Worm (Caenorhabditis elegans) whole organism, L4 larva: ENCODE data around the gene W07A12.8.
A peak's percentile ranks its signal among the peaks of the same experiment; 100 is the strongest.

Source experiments
- F10B5.3 ChIP-seq: sonication (generic microtip); optimal IDR thresholded peaks from 2 replicates; lab custom pipeline; 2016; ENCODE audit warnings: mild to moderate bottlenecking, missing genetic modification characterization, missing compliant biosample characterization
- T20F7.1 ChIP-seq: fragments of 200-800 bp; sonication (Bioruptor generic); optimal IDR thresholded peaks from 2 replicates; lab custom pipeline; 2018; ENCODE audit warnings: mild to moderate bottlenecking, missing genetic modification characterization, missing compliant biosample characterization
- ZK546.5 ChIP-seq, 2 experiments: sonication (generic microtip); optimal IDR thresholded peaks; 2 replicates each; lab custom pipeline; 2017; ENCODE audit warnings: missing biosample characterization in 2 of 2, missing genetic modification characterization in 2 of 2
- aha-1 ChIP-seq: fragments of 150-350 bp; peaks from one replicate; lab custom pipeline; 2014; ENCODE audit warnings: missing biosample characterization, missing genetic modification characterization
- attf-4 ChIP-seq: sonication (generic microtip); optimal IDR thresholded peaks from 3 replicates; lab custom pipeline; 2017; ENCODE audit warnings: missing biosample characterization, missing genetic modification characterization
- ces-1 ChIP-seq: fragments of 150-350 bp; sonication (generic microtip); optimal IDR thresholded peaks from 4 replicates; lab custom pipeline; 2014; ENCODE audit warnings: missing biosample characterization, missing genetic modification reagents, missing genetic modification characterization
- daf-16 ChIP-seq, 3 experiments: sonication (generic microtip); optimal IDR thresholded peaks; 2 replicates each; lab custom pipeline; 2016 to 2017; ENCODE audit warnings: missing genetic modification characterization in 3 of 3, missing genetic modification reagents in 3 of 3, mild to moderate bottlenecking in 2 of 3, missing compliant biosample characterization in 2 of 3, missing biosample characterization in 1 of 3, moderate library complexity in 1 of 3
- daf-8 ChIP-seq: fragments of 200-800 bp; sonication (Bioruptor generic); IDR thresholded peaks from 2 replicates; pipeline ENCODE4 v1.3.6; 2022; ENCODE audit warnings: missing genetic modification characterization, missing compliant biosample characterization
- dve-1 ChIP-seq: sonication (generic microtip); optimal IDR thresholded peaks from 2 replicates; lab custom pipeline; 2017; ENCODE audit warnings: antibody characterized with exemption, mild to moderate bottlenecking, missing genetic modification characterization, missing compliant biosample characterization; ENCODE audit not compliant: insufficient read depth
- egl-27 ChIP-seq: sonication (generic microtip); optimal IDR thresholded peaks from 3 replicates; lab custom pipeline; 2017; ENCODE audit warnings: missing biosample characterization, missing genetic modification reagents, missing genetic modification characterization
- egl-43 ChIP-seq: fragments of 200-800 bp; sonication (Bioruptor generic); IDR thresholded peaks from 2 replicates; pipeline ENCODE4 v1.3.6; 2022; ENCODE audit warnings: missing genetic modification reagents, missing genetic modification characterization, missing compliant biosample characterization
- fkh-10 ChIP-seq: fragments of 150-350 bp; optimal IDR thresholded peaks from 2 replicates; lab custom pipeline; 2014; ENCODE audit warnings: missing biosample characterization, missing genetic modification reagents, missing genetic modification characterization
- gei-8 ChIP-seq: fragments of 200-800 bp; sonication (Bioruptor generic); optimal IDR thresholded peaks from 2 replicates; lab custom pipeline; 2018; ENCODE audit warnings: mild to moderate bottlenecking, missing genetic modification characterization, missing compliant biosample characterization
- hlh-11 ChIP-seq: fragments of 200-800 bp; sonication (Bioruptor generic); optimal IDR thresholded peaks from 2 replicates; lab custom pipeline; 2018; ENCODE audit warnings: mild to moderate bottlenecking, missing genetic modification characterization, missing compliant biosample characterization
- hlh-30 ChIP-seq: sonication (generic microtip); optimal IDR thresholded peaks from 2 replicates; lab custom pipeline; 2017; ENCODE audit warnings: antibody characterized with exemption, mild to moderate bottlenecking, missing genetic modification characterization, missing compliant biosample characterization; ENCODE audit not compliant: insufficient read depth
- hmg-1.1 ChIP-seq: fragments of 200-800 bp; sonication (Bioruptor generic); IDR thresholded peaks from 2 replicates; pipeline ENCODE4 v1.3.6; 2022; ENCODE audit warnings: missing genetic modification reagents, missing genetic modification characterization, missing compliant biosample characterization
- lin-15B ChIP-seq: fragments of 150-350 bp; sonication (generic microtip); optimal IDR thresholded peaks from 3 replicates; lab custom pipeline; 2014; ENCODE audit warnings: missing biosample characterization, missing genetic modification characterization
- lir-3 ChIP-seq: sonication (generic microtip); optimal IDR thresholded peaks from 2 replicates; lab custom pipeline; 2016; ENCODE audit warnings: mild to moderate bottlenecking, missing genetic modification characterization, missing compliant biosample characterization
- lsy-2 ChIP-seq, 2 experiments: fragments of 150-350 bp in 1 of 2; sonication (generic microtip) in 1 of 2; optimal IDR thresholded peaks; 2 replicates each; lab custom pipeline; 2014 to 2017; ENCODE audit warnings: missing biosample characterization in 2 of 2, missing genetic modification characterization in 2 of 2
- mdl-1 ChIP-seq, 2 experiments: fragments of 150-350 bp in 1 of 2; sonication (generic microtip) in 1 of 2; optimal IDR thresholded peaks; 2 replicates each; lab custom pipeline; 2014 to 2017; ENCODE audit warnings: missing biosample characterization in 2 of 2, missing genetic modification characterization in 2 of 2
- mep-1 ChIP-seq: fragments of 150-350 bp; sonication (generic microtip); optimal IDR thresholded peaks from 3 replicates; lab custom pipeline; 2014; ENCODE audit warnings: missing biosample characterization, missing genetic modification characterization
- mes-2 ChIP-seq: sonication (generic microtip); optimal IDR thresholded peaks from 2 replicates; lab custom pipeline; 2016; ENCODE audit warnings: missing genotype, mild to moderate bottlenecking, missing genetic modification characterization, missing compliant biosample characterization; ENCODE audit not compliant: poor library complexity, severe bottlenecking
- mxl-2 ChIP-seq: fragments of 200-800 bp; sonication (Bioruptor generic); conservative IDR thresholded peaks from 2 replicates; pipeline ENCODE4 v1.3.6; 2022; ENCODE audit warnings: missing genetic modification reagents, missing genetic modification characterization, missing compliant biosample characterization
- mxl-3 ChIP-seq: fragments of 200-800 bp; sonication (Bioruptor generic); optimal IDR thresholded peaks from 2 replicates; lab custom pipeline; 2018; ENCODE audit warnings: mild to moderate bottlenecking, missing genetic modification characterization, missing compliant biosample characterization
- nhr-111 ChIP-seq: fragments of 200-800 bp; sonication (Bioruptor generic); optimal IDR thresholded peaks from 2 replicates; lab custom pipeline; 2018; ENCODE audit warnings: mild to moderate bottlenecking, missing genetic modification characterization, missing compliant biosample characterization
- nhr-237 ChIP-seq: sonication (generic microtip); optimal IDR thresholded peaks from 2 replicates; lab custom pipeline; 2017; ENCODE audit warnings: missing biosample characterization, missing genetic modification characterization
- nhr-28 ChIP-seq: fragments of 150-350 bp; optimal IDR thresholded peaks from 2 replicates; lab custom pipeline; 2014; ENCODE audit warnings: missing biosample characterization, missing genetic modification characterization
- nhr-41 ChIP-seq: fragments of 200-800 bp; sonication (Bioruptor generic); IDR thresholded peaks from 2 replicates; pipeline ENCODE4 v1.3.6; 2022; ENCODE audit warnings: missing genetic modification reagents, missing genetic modification characterization, missing compliant biosample characterization
- nhr-42 ChIP-seq: fragments of 200-800 bp; sonication (Bioruptor generic); IDR thresholded peaks from 2 replicates; pipeline ENCODE4 v1.3.6; 2022; ENCODE audit warnings: missing genetic modification characterization, missing compliant biosample characterization
- nhr-48 ChIP-seq: sonication (generic microtip); optimal IDR thresholded peaks from 2 replicates; lab custom pipeline; 2016; ENCODE audit warnings: mild to moderate bottlenecking, missing genetic modification characterization, missing compliant biosample characterization
- nhr-6 ChIP-seq: fragments of 150-350 bp; optimal IDR thresholded peaks from 2 replicates; lab custom pipeline; 2014; ENCODE audit warnings: missing biosample characterization, missing genetic modification characterization
- nhr-76 ChIP-seq: fragments of 150-350 bp; optimal IDR thresholded peaks from 2 replicates; lab custom pipeline; 2014; ENCODE audit warnings: missing biosample characterization, missing genetic modification characterization
- nhr-77 ChIP-seq: fragments of 150-350 bp; optimal IDR thresholded peaks from 2 replicates; lab custom pipeline; 2014; ENCODE audit warnings: missing biosample characterization, missing genetic modification characterization
- pha-4 ChIP-seq, 2 experiments: fragments of 150-350 bp in 1 of 2; fragments of 200-800 bp in 1 of 2; sonication (Bioruptor generic) in 1 of 2; IDR thresholded peaks in 1 of 2; optimal IDR thresholded peaks in 1 of 2; 2 replicates each; pipeline versions ENCODE4 v1.3.6 to Lab custom; 2014 to 2022; ENCODE audit warnings: missing genetic modification characterization in 2 of 2, missing genetic modification reagents in 2 of 2, missing biosample characterization in 1 of 2, missing compliant biosample characterization in 1 of 2
- rbr-2 ChIP-seq: sonication (generic microtip); optimal IDR thresholded peaks from 2 replicates; lab custom pipeline; 2016; ENCODE audit warnings: missing genotype, missing genetic modification characterization, missing compliant biosample characterization
- saeg-2 ChIP-seq: fragments of 200-800 bp; sonication (Bioruptor generic); IDR thresholded peaks from 2 replicates; pipeline ENCODE4 v1.3.6; 2022; ENCODE audit warnings: missing genetic modification reagents, missing genetic modification characterization, missing compliant biosample characterization
- snpc-1.2 ChIP-seq: fragments of 200-800 bp; sonication (Bioruptor generic); IDR thresholded peaks from 2 replicates; pipeline ENCODE4 v1.3.6; 2022; ENCODE audit warnings: missing genetic modification reagents, missing genetic modification characterization, missing compliant biosample characterization
- snpc-4 ChIP-seq: fragments of 150-350 bp; optimal IDR thresholded peaks from 2 replicates; lab custom pipeline; 2014; ENCODE audit warnings: missing biosample characterization, missing genetic modification characterization
- spr-1 ChIP-seq: sonication (generic microtip); optimal IDR thresholded peaks from 2 replicates; lab custom pipeline; 2016; ENCODE audit warnings: mild to moderate bottlenecking, missing genetic modification characterization, missing compliant biosample characterization
- tag-97 ChIP-seq: fragments of 200-800 bp; sonication (Bioruptor generic); IDR thresholded peaks from 2 replicates; pipeline ENCODE4 v1.3.6; 2022; ENCODE audit warnings: missing genetic modification characterization, missing compliant biosample characterization
- tra-1 ChIP-seq: fragments of 200-800 bp; sonication (Bioruptor generic); IDR thresholded peaks from 2 replicates; pipeline ENCODE4 v1.3.6; 2022; ENCODE audit warnings: missing genetic modification reagents, missing genetic modification characterization, missing compliant biosample characterization
- unc-62 ChIP-seq, 3 experiments: fragments of 150-350 bp in 1 of 3; sonication (generic microtip); optimal IDR thresholded peaks in 2 of 3; peaks in 1 of 3; 1 replicate in 1 of 3; 2 replicates in 2 of 3; lab custom pipeline; 2014 to 2017; ENCODE audit warnings: missing biosample characterization in 3 of 3, missing genetic modification characterization in 3 of 3, missing genetic modification reagents in 3 of 3, missing genotype in 1 of 3
- zfp-2 ChIP-seq: sonication (generic microtip); optimal IDR thresholded peaks from 2 replicates; lab custom pipeline; 2016; ENCODE audit warnings: mild to moderate bottlenecking, missing genetic modification characterization, missing compliant biosample characterization
- zfp-3 ChIP-seq: fragments of 200-800 bp; sonication (Bioruptor generic); conservative IDR thresholded peaks from 2 replicates; pipeline ENCODE4 v1.3.6; 2022; ENCODE audit warnings: missing genetic modification reagents, missing genetic modification characterization, missing compliant biosample characterization
- zip-11 ChIP-seq: fragments of 200-800 bp; sonication (Bioruptor generic); IDR thresholded peaks from 2 replicates; pipeline ENCODE4 v1.3.6; 2022; ENCODE audit warnings: missing genetic modification characterization, missing compliant biosample characterization
- zip-2 ChIP-seq: fragments of 150-350 bp; optimal IDR thresholded peaks from 2 replicates; lab custom pipeline; 2014; ENCODE audit warnings: missing biosample characterization, missing genetic modification characterization

The W07A12.8 gene

DNA sequence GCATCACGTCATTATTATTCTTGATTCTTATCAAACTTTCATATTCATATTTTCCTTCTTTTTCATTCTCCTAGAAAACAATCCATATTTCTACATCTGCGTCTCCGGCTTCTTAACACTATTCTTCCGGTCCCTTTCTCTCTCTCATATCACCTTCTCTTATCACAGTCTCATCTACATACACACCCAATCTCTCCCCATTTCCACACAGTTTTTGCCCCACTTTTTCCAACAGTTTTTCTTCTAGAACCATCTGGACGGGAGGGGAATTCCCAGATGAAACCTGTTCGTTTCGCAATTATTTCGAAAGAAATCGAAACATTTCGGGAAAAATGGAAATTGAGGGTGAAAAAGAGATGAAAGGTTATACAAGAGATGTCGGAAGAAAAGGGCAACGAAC lies 37.5 kb downstream of the W07A12.8 start (continued):
- TF ChIP-seq spr-1 (tag; lab: Kevin White, UChicago), result peak; percentile 32

DNA sequence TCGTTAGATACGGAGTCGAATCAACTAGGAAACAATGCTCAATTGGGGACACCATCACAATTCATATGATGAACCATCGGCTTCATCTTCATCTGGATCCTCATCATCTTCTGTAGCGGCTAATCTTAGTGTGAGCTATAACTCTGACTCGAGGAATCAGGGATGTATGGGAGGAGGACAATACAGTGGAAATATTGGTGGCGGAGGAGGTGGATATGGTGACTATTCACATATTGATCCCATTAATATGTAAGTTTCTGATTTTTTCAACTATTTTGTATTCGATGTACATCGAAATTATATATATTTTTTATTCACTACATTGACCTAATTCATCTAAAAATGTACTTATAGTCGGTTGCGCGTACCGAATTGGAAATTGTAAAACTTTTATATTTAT lies 38.2 kb downstream of the W07A12.8 start:
- TF ChIP-seq snpc-1.2 (no peak), tag-97 (GFP tag; lab: Robert Waterston, UW) (no peak), egl-27 (tag; lab: Kevin White, UChicago) (no peak), mxl-2 (GFP tag; lab: Robert Waterston, UW) (no peak), aha-1 (tag; lab: Kevin White, UChicago) (peak; percentile 93), nhr-237 (tag; lab: Kevin White, UChicago) (no peak), saeg-2 (GFP tag; lab: Robert Waterston, UW) (no peak), T20F7.1 (GFP tag; lab: Kevin White, UChicago) (no peak), dve-1 (no peak), unc-62 (GFP tag; optimal IDR thresholded peaks at IDR 0.05 in 1 of 2; lab: Kevin White, UChicago) (peak in 1 of 2 experiments; percentile 7), unc-62 (tag; optimal IDR thresholded peaks at IDR 0.05; lab: Kevin White, UChicago) (no peak), snpc-4 (tag; lab: Kevin White, UChicago) (no peak), zip-11 (no peak), zfp-3 (GFP tag; lab: Robert Waterston, UW) (no peak), hmg-1.1 (GFP tag; lab: Robert Waterston, UW) (0 out of 2 replicates have a peak, but pooled peaks have one; percentile 0), nhr-77 (no peak), hlh-11 (tag; lab: Kevin White, UChicago) (no peak), hlh-30 (tag; lab: Kevin White, UChicago) (no peak), daf-8 (no peak), nhr-76 (no peak), lin-15B (tag; lab: Kevin White, UChicago) (no peak), rbr-2 (tag; lab: Kevin White, UChicago) (no peak), mxl-3 (GFP tag; lab: Kevin White, UChicago) (no peak), zip-2 (tag; lab: Kevin White, UChicago) (no peak)
- TF ChIP-seq, all 104 proteins: peak for 3

DNA sequence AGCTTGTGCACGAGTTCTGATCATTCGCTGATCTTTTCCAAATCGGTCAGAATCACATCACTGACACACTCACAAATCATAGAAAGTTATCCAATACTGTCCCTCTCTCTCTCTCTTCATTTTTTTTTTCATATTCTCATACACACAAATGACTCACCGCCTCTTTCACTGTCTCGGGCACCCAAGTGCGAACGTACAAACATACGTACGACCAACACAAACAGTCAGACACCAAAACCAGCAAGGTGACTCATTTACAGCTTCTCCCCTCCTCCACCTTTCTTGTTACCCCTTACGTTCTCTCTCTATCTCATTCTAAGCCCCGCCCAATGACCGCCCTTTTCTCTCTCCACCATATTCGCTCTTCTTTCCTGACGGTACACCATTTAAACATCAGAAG lies 38.6 kb downstream of the W07A12.8 start:
- no peak for TF ChIP-seq nhr-111 (GFP tag; lab: Kevin White, UChicago)
- TF ChIP-seq pha-4 (GFP tag; IDR thresholded peaks at IDR 0.05; lab: Robert Waterston, UW), result no peak
- peak; percentile 95 for TF ChIP-seq pha-4 (tag; optimal IDR thresholded peaks at IDR 0.05; lab: Kevin White, UChicago)
- no peak for TF ChIP-seq nhr-76
- peak in 1 of 2 experiments; percentile 37 for TF ChIP-seq mdl-1 (tag; optimal IDR thresholded peaks at IDR 0.05; lab: Kevin White, UChicago)
- peak; percentile 65 for TF ChIP-seq dve-1
- TF ChIP-seq gei-8, result no peak
- no peak for TF ChIP-seq zfp-2
- TF ChIP-seq egl-43 (GFP tag; lab: Robert Waterston, UW), result no peak
- no peak for TF ChIP-seq F10B5.3
- TF ChIP-seq daf-16 (GFP tag; optimal IDR thresholded peaks at IDR 0.05; lab: Kevin White, UChicago), result no peak
- TF ChIP-seq daf-16 (tag; optimal IDR thresholded peaks at IDR 0.05; lab: Kevin White, UChicago), result peak; percentile 19
- no peak for TF ChIP-seq ces-1 (GFP tag; lab: Kevin White, UChicago)
- TF ChIP-seq mep-1 (tag; lab: Kevin White, UChicago), result peak; percentile 47
- TF ChIP-seq nhr-41 (GFP tag; lab: Robert Waterston, UW), result no peak
- peak; percentile 25 for TF ChIP-seq nhr-28
- peak; percentile 50 for TF ChIP-seq hlh-30 (tag; lab: Kevin White, UChicago)
- TF ChIP-seq lir-3 (tag; lab: Kevin White, UChicago), result no peak
- 0 out of 2 replicates have a peak, but pooled peaks have one; percentile 30 for TF ChIP-seq nhr-42
- peak in 1 of 2 experiments; percentile 24 for TF ChIP-seq lsy-2 (tag; optimal IDR thresholded peaks at IDR 0.05; lab: Kevin White, UChicago)
- no peak for TF ChIP-seq nhr-237 (tag; lab: Kevin White, UChicago)
- peak; percentile 52 for TF ChIP-seq mes-2 (tag; lab: Kevin White, UChicago)
- peak; percentile 71 for TF ChIP-seq hlh-11 (tag; lab: Kevin White, UChicago)
- TF ChIP-seq tra-1 (GFP tag; lab: Robert Waterston, UW), result no peak
- peak; percentile 87 for TF ChIP-seq nhr-6 (tag; lab: Kevin White, UChicago)
- TF ChIP-seq nhr-48, result no peak
- TF ChIP-seq hmg-1.1 (GFP tag; lab: Robert Waterston, UW), result 0 out of 2 replicates have a peak, but pooled peaks have one; percentile 10
- TF ChIP-seq ZK546.5 (tag; optimal IDR thresholded peaks at IDR 0.05; lab: Kevin White, UChicago), result no peak
- TF ChIP-seq attf-4 (tag; lab: Kevin White, UChicago), result no peak
- no peak for TF ChIP-seq fkh-10 (GFP tag; lab: Kevin White, UChicago)
- TF ChIP-seq zip-11, result no peak
